Worm (Caenorhabditis elegans) whole organism, early embryonic: ENCODE results near the gene nas-10.

Experiments
- aly-1 ChIP-seq: sonication (generic microtip); optimal IDR thresholded peaks from 2 replicates; lab custom pipeline; 2016; ENCODE audit warnings: missing genetic modification characterization, missing compliant biosample characterization
- ama-1 ChIP-seq: fragments of 150-350 bp; optimal IDR thresholded peaks from 2 replicates; lab custom pipeline; 2014
- ceh-13 ChIP-seq: fragments of 200-800 bp; sonication (Bioruptor generic); optimal IDR thresholded peaks from 2 replicates; lab custom pipeline; 2018; ENCODE audit warnings: mild to moderate bottlenecking, missing genetic modification characterization, missing compliant biosample characterization
- ets-7 ChIP-seq: sonication (generic microtip); optimal IDR thresholded peaks from 2 replicates; lab custom pipeline; 2016; ENCODE audit warnings: missing genotype, missing genetic modification characterization, missing compliant biosample characterization
- hmbx-1 ChIP-seq: sonication (generic microtip); optimal IDR thresholded peaks from 2 replicates; lab custom pipeline; 2016; ENCODE audit warnings: mild to moderate bottlenecking, missing genetic modification characterization, missing compliant biosample characterization
- hnd-1 ChIP-seq: sonication (generic microtip); optimal IDR thresholded peaks from 2 replicates; lab custom pipeline; 2016; ENCODE audit warnings: missing genetic modification characterization, missing compliant biosample characterization
- scrt-1 ChIP-seq: fragments of 200-800 bp; sonication (Bioruptor generic); IDR thresholded peaks from 2 replicates; pipeline ENCODE4 v1.3.6; 2022; ENCODE audit warnings: missing genetic modification characterization, missing compliant biosample characterization
- tbx-37 ChIP-seq: fragments of 200-800 bp; sonication (Bioruptor generic); conservative IDR thresholded peaks from 2 replicates; pipeline ENCODE4 v1.3.6; 2022; ENCODE audit warnings: missing genetic modification reagents, missing genetic modification characterization, missing compliant biosample characterization

DNA sequence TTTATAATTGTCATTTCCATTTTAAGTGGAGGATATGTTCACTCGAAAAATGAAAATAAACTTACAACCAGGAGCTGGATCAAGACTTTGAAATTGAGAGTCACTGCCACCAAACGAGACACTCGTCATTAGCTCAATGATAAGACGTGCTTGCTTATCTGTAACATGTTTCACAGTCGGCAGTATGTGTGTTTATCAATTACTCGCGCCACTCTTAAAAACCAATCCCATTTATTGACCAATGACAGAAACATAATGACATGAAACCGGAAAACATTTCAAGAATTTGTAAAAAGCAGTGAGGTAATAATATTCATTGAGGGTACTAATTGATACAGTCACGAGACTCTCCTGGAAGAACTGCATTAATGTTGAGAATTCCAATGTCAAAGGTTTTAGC, 44.7 kb upstream of the nas-10 start, which contains the start of gene del-5:
- no peak for TF ChIP-seq ama-1
- TF ChIP-seq hnd-1 (tag; lab: Kevin White, UChicago) = no peak
- TF ChIP-seq scrt-1 = no peak
- TF ChIP-seq hmbx-1 = no peak
- no peak for TF ChIP-seq tbx-37 (GFP tag; lab: Robert Waterston, UW)
- TF ChIP-seq ets-7 (tag; lab: Kevin White, UChicago) = no peak
- no peak for TF ChIP-seq ceh-13 (GFP tag; lab: Kevin White, UChicago)
- TF ChIP-seq aly-1 (tag; lab: Kevin White, UChicago) = no peak
